Fruit fly (Drosophila melanogaster): Measurements from ENCODE around the gene dod.

DNA sequence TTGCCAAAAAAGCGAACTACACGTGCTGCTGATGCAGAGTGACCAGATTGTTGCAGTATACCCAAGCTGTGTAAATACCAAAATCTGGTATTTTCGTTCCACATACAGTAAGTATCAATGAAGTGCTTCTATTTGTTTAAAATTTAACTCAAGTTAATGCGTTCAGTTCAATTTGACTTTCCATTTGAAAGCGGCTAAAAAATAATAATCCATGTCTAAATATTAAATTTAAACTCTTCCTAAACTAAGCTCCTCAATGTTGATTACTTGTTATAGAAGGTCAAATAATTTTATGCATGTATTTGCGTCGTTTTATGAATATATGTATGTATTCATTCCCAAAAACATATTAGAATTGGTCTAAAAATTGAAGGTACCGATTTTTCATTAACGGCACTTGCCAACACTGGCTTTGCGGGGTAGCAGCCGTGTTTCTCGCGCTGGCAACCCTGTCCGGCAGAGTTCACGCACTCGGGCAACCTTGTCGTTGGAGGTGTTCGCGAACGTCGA is 4.7 kb downstream of the dod start, which contains the start of the genes peng and sol:
- TF ChIP-seq CTCF (optimal IDR thresholded peaks at IDR 0.05) (no peak), CG8478 (optimal IDR thresholded peaks at IDR 0.05) (no peak)

Measured in S2 (cell line).